Worm (Caenorhabditis elegans): ENCODE measurements around the gene C08B6.8.

The C08B6.8 gene

ce11 chrV:10185719-10186118 lies 51.3 kb downstream of the C08B6.8 start, which contains the start of gene ZK856.18:
Gene ZK856.18 (minus strand): TSS chrV:10186007.
- no peak for TF ChIP-seq ztf-16 (tag; optimal IDR thresholded peaks at IDR 0.05)

ce11 chrV:10190081-10190556 lies 55.7 kb downstream of the C08B6.8 start, which contains the start of gene ZK856.5:
Gene ZK856.5 (minus strand): TSS chrV:10190131.
- TF ChIP-seq ceh-6 (GFP tag; optimal IDR thresholded peaks at IDR 0.05) (no peak), elt-2 (tag; optimal IDR thresholded peaks at IDR 0.05) (peak; percentile 44)

- TF ChIP-seq ceh-6 (GFP tag; optimal IDR thresholded peaks at IDR 0.05): no peak
- TF ChIP-seq ceh-31 (tag; optimal IDR thresholded peaks at IDR 0.05): no peak
- no peak for TF ChIP-seq elt-4 (tag; optimal IDR thresholded peaks at IDR 0.05)
- no peak for TF ChIP-seq T23F11.4 (GFP tag; optimal IDR thresholded peaks at IDR 0.05)
- no peak for TF ChIP-seq C38D4.7 (GFP tag; optimal IDR thresholded peaks at IDR 0.05)
Measured at ce11 chrV:10191242-10191641, 56.8 kb downstream of the C08B6.8 start.
